Worm (Caenorhabditis elegans) whole organism, early embryonic: ENCODE measurements around the gene F46G10.1.

Source experiments
- B0310.2 ChIP-seq: sonication (generic microtip); optimal IDR thresholded peaks from 2 replicates; lab custom pipeline; 2016; ENCODE audit warnings: mild to moderate bottlenecking, missing genetic modification characterization, missing compliant biosample characterization
- F13C5.2 ChIP-seq: sonication (generic microtip); optimal IDR thresholded peaks from 2 replicates; lab custom pipeline; 2017; ENCODE audit warnings: mild to moderate bottlenecking, missing genetic modification characterization, inconsistent platforms, missing compliant biosample characterization
- aly-1 ChIP-seq: sonication (generic microtip); optimal IDR thresholded peaks from 2 replicates; lab custom pipeline; 2016; ENCODE audit warnings: missing genetic modification characterization, missing compliant biosample characterization
- ama-1 ChIP-seq: fragments of 150-350 bp; optimal IDR thresholded peaks from 2 replicates; lab custom pipeline; 2014
- ceh-13 ChIP-seq: fragments of 200-800 bp; sonication (Bioruptor generic); optimal IDR thresholded peaks from 2 replicates; lab custom pipeline; 2018; ENCODE audit warnings: mild to moderate bottlenecking, missing genetic modification characterization, missing compliant biosample characterization
- ceh-36 ChIP-seq: sonication (generic microtip); optimal IDR thresholded peaks from 2 replicates; lab custom pipeline; 2016; ENCODE audit warnings: missing genetic modification characterization, inconsistent platforms, missing compliant biosample characterization
- ets-7 ChIP-seq: sonication (generic microtip); optimal IDR thresholded peaks from 2 replicates; lab custom pipeline; 2016; ENCODE audit warnings: missing genotype, missing genetic modification characterization, missing compliant biosample characterization
- flt-1 ChIP-seq: fragments of 200-800 bp; sonication (Bioruptor generic); IDR thresholded peaks from 2 replicates; pipeline ENCODE4 v1.3.6; 2022; ENCODE audit warnings: missing genetic modification characterization, missing compliant biosample characterization
- hmbx-1 ChIP-seq: sonication (generic microtip); optimal IDR thresholded peaks from 2 replicates; lab custom pipeline; 2016; ENCODE audit warnings: mild to moderate bottlenecking, missing genetic modification characterization, missing compliant biosample characterization
- hmg-4 ChIP-seq: fragments of 200-800 bp; sonication (Bioruptor generic); optimal IDR thresholded peaks from 2 replicates; lab custom pipeline; 2018; ENCODE audit warnings: mild to moderate bottlenecking, missing genetic modification characterization, missing compliant biosample characterization
- hnd-1 ChIP-seq: sonication (generic microtip); optimal IDR thresholded peaks from 2 replicates; lab custom pipeline; 2016; ENCODE audit warnings: missing genetic modification characterization, missing compliant biosample characterization
- pes-1 ChIP-seq: fragments of 200-800 bp; sonication (Bioruptor generic); IDR thresholded peaks from 2 replicates; pipeline ENCODE4 v1.3.6; 2022; ENCODE audit warnings: missing genetic modification reagents, missing genetic modification characterization, missing compliant biosample characterization
- scrt-1 ChIP-seq: fragments of 200-800 bp; sonication (Bioruptor generic); IDR thresholded peaks from 2 replicates; pipeline ENCODE4 v1.3.6; 2022; ENCODE audit warnings: missing genetic modification characterization, missing compliant biosample characterization
- sea-1 ChIP-seq: fragments of 200-800 bp; sonication (Bioruptor generic); conservative IDR thresholded peaks from 2 replicates; pipeline ENCODE4 v1.3.6; 2022; ENCODE audit warnings: missing genetic modification characterization, missing compliant biosample characterization
- tbx-11 ChIP-seq: fragments of 200-800 bp; sonication (Bioruptor generic); IDR thresholded peaks from 2 replicates; pipeline ENCODE4 v1.3.6; 2022; ENCODE audit warnings: missing genetic modification characterization, missing compliant biosample characterization
- tbx-37 ChIP-seq: fragments of 200-800 bp; sonication (Bioruptor generic); conservative IDR thresholded peaks from 2 replicates; pipeline ENCODE4 v1.3.6; 2022; ENCODE audit warnings: missing genetic modification reagents, missing genetic modification characterization, missing compliant biosample characterization
- tra-4 ChIP-seq: sonication (generic microtip); optimal IDR thresholded peaks from 2 replicates; lab custom pipeline; 2017; ENCODE audit warnings: missing genetic modification characterization, missing compliant biosample characterization

F46G10.1 gene

DNA sequence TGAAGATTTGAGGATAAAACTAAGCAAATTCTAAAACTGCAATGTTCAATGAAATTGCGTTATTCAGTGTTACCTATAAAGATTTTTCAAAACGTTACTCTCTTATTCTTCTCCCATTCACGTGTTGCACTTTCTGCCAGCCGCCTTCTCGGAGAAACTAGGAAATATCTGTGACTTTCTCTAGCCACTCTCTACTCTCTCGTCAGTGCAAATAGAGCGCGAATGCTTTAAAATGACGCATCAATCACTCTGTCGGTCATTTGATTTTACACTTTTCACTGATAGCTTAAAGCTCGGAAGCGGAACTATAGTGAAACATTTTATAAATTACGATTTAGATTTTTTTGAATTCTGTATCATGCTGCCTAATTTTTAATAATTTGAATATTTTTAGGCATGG lies 17.3 kb upstream of the F46G10.1 start:
- peak; percentile 23 for TF ChIP-seq F13C5.2
- TF ChIP-seq scrt-1 (GFP tag; lab: Robert Waterston, UW): no peak
- no peak for TF ChIP-seq pes-1 (GFP tag; lab: Robert Waterston, UW)
- TF ChIP-seq ets-7 (tag; lab: Kevin White, UChicago): no peak
- no peak for TF ChIP-seq hmg-4 (GFP tag; lab: Kevin White, UChicago)

DNA sequence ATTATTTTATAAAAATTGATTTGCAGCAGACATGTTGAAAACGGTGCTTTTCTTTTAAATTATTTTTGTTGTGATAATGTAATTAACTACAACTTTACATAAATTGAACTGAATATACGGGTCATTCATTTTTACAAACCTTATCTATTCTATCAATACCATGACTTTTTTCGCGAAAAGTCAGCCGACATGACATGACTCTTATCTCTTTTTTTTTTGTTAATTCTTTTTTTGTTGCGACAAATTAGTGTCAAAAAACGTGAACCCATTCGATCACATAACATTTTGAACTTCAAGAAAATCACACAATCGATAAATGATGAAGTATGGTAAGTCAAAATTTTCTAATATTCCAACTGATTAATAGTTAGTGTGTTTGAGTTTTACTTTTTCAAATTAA lies 16.5 kb upstream of the F46G10.1 start, which contains the start of gene sir-2.2:
TSS of gene sir-2.2 (plus strand) at position 34 of the 400 bp plus-strand sequence.
- TF ChIP-seq hmg-4 (GFP tag; lab: Kevin White, UChicago) (no peak), scrt-1 (GFP tag; lab: Robert Waterston, UW) (no peak), tbx-11 (GFP tag; lab: Robert Waterston, UW) (no peak), tra-4 (tag; lab: Kevin White, UChicago) (no peak), pes-1 (GFP tag; lab: Robert Waterston, UW) (no peak), hmbx-1 (no peak), B0310.2 (tag; lab: Kevin White, UChicago) (no peak), sea-1 (no peak), ceh-36 (tag; lab: Kevin White, UChicago) (no peak), aly-1 (tag; lab: Kevin White, UChicago) (no peak), hnd-1 (tag; lab: Kevin White, UChicago) (no peak), ama-1 (no peak), ceh-13 (GFP tag; lab: Kevin White, UChicago) (no peak), flt-1 (GFP tag; lab: Robert Waterston, UW) (no peak)

DNA sequence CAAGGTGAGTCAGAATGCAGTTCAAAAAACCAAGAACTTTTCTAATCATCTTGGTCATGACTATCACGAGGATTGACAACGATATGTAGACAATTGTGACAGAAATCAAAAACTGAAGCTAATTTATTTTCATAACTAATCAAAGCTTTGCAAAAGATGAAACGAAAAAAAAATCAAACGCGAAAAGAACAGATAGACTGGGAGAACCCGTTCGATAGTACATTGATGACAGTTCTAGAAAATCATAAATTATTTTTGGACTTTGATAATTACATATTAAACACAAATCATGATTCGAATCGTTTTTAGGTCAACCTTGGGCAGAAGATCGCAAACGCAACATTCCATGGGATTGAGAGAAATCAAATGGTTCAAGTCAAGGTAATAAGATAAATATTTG lies 13.5 kb upstream of the F46G10.1 start:
- TF ChIP-seq F13C5.2 (no peak), sea-1 (no peak), aly-1 (tag; lab: Kevin White, UChicago) (no peak), scrt-1 (GFP tag; lab: Robert Waterston, UW) (no peak), B0310.2 (tag; lab: Kevin White, UChicago) (no peak), hmg-4 (GFP tag; lab: Kevin White, UChicago) (no peak), hnd-1 (tag; lab: Kevin White, UChicago) (no peak), ceh-36 (tag; lab: Kevin White, UChicago) (no peak), tra-4 (tag; lab: Kevin White, UChicago) (no peak), ceh-13 (GFP tag; lab: Kevin White, UChicago) (no peak), ama-1 (no peak), hmbx-1 (no peak), tbx-37 (no peak), ets-7 (tag; lab: Kevin White, UChicago) (no peak), flt-1 (GFP tag; lab: Robert Waterston, UW) (no peak)

DNA sequence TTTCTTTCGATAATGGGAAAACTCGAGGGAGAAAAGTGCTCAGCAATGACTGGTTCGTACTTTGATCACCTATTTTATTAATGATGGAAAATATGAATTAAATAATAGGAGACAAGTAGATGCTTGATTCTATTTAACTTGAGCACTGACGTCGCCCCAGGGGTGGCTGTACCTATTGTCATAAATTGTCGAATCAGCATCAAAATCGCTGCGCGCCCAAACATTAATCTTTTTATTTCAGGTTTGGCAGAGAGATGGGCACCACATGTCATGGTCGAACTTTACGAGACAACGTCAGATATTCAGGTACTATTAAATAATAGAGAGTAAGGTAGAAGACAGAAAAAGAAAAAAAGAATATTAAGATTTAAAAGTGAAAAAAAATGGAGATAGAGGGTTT lies 12.8 kb upstream of the F46G10.1 start:
- TF ChIP-seq ets-7 (tag; lab: Kevin White, UChicago) (no peak), scrt-1 (GFP tag; lab: Robert Waterston, UW) (no peak), sea-1 (no peak), tbx-37 (no peak), F13C5.2 (no peak), flt-1 (GFP tag; lab: Robert Waterston, UW) (no peak), ceh-13 (GFP tag; lab: Kevin White, UChicago) (no peak), ceh-36 (tag; lab: Kevin White, UChicago) (no peak), hmg-4 (GFP tag; lab: Kevin White, UChicago) (no peak), B0310.2 (tag; lab: Kevin White, UChicago) (no peak), aly-1 (tag; lab: Kevin White, UChicago) (no peak), hmbx-1 (no peak), tbx-11 (GFP tag; lab: Robert Waterston, UW) (no peak), hnd-1 (tag; lab: Kevin White, UChicago) (no peak)

DNA sequence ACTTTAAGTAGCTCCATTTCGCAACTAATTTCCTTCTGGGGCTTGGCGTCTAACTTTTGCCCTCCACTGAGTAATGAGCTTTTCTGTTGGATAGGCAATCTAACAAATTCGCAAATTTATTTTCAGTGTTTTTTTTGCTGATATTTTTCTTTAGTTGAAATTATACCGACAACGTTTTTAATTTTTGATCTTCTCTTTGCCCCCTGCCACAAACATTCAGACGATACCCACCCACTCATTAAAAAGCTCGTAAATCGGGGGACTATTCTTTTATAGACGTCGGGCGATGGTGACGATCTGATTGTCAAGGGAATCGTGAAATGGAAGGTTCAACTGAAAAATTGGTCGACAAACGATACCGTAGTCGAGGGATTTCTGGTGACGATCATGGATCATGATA lies 12.1 kb upstream of the F46G10.1 start:
- TF ChIP-seq aly-1 (tag; lab: Kevin White, UChicago) (no peak), sea-1 (no peak), hnd-1 (tag; lab: Kevin White, UChicago) (no peak), B0310.2 (tag; lab: Kevin White, UChicago) (no peak), pes-1 (GFP tag; lab: Robert Waterston, UW) (no peak), scrt-1 (GFP tag; lab: Robert Waterston, UW) (no peak), hmbx-1 (no peak), hmg-4 (GFP tag; lab: Kevin White, UChicago) (no peak), flt-1 (GFP tag; lab: Robert Waterston, UW) (no peak), ceh-13 (GFP tag; lab: Kevin White, UChicago) (no peak), F13C5.2 (no peak), ets-7 (tag; lab: Kevin White, UChicago) (no peak), tra-4 (tag; lab: Kevin White, UChicago) (no peak), ceh-36 (tag; lab: Kevin White, UChicago) (no peak), tbx-37 (no peak), ama-1 (no peak), tbx-11 (GFP tag; lab: Robert Waterston, UW) (no peak)

DNA sequence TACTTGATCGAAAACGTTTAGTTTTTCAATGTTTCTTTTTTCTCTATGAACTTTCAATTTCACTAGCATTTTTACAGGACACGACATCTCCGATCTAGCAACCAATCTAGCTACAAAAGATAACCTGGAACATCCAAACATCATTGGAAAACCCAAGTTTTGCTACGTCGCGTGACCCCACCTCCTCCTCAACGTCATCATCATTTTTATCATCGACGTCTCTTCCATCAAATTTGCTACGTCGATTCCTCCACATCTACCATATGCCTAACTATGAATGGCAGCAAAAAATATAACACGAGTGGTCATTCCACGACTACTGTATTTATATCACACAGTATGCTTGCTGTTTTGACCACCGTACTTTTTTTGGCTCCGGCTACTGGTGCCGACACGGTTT lies 11.3 kb upstream of the F46G10.1 start, which contains the start of gene F46G10.2:
TSS of gene F46G10.2 (plus strand) at position 78 of the 400 bp plus-strand sequence.
- TF ChIP-seq hmbx-1: no peak
- no peak for TF ChIP-seq tbx-11 (GFP tag; lab: Robert Waterston, UW)
- TF ChIP-seq scrt-1 (GFP tag; lab: Robert Waterston, UW): no peak
- TF ChIP-seq F13C5.2: no peak
- TF ChIP-seq tra-4 (tag; lab: Kevin White, UChicago): no peak
- no peak for TF ChIP-seq ceh-36 (tag; lab: Kevin White, UChicago)
- no peak for TF ChIP-seq B0310.2 (tag; lab: Kevin White, UChicago)
- no peak for TF ChIP-seq aly-1 (tag; lab: Kevin White, UChicago)
- TF ChIP-seq hmg-4 (GFP tag; lab: Kevin White, UChicago): no peak

DNA sequence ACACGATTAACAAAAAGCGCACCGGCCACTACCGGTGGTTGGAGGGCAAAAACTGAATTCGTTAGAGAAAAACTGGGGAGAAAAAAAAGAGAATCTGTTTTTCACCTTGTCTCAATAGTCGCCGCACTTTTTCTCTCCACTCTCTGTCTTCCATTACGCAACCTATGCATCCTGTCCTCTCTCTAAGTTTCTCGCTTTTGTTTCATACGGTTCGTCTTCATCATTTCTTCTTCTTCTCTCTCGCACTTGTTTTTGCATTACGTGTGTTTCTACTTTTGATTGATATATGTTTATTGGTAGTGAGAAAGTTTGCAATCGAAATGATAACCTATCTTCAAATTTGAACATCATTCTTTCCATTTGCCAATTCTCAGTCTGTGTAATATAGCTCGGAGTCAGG lies 9.0 kb upstream of the F46G10.1 start:
- TF ChIP-seq tbx-11 (GFP tag; lab: Robert Waterston, UW): no peak
- TF ChIP-seq tbx-37: no peak
- no peak for TF ChIP-seq F13C5.2
- TF ChIP-seq flt-1 (GFP tag; lab: Robert Waterston, UW): no peak
- no peak for TF ChIP-seq pes-1 (GFP tag; lab: Robert Waterston, UW)
- TF ChIP-seq scrt-1 (GFP tag; lab: Robert Waterston, UW): no peak
- TF ChIP-seq ceh-36 (tag; lab: Kevin White, UChicago): no peak
- TF ChIP-seq hmg-4 (GFP tag; lab: Kevin White, UChicago): no peak
- no peak for TF ChIP-seq ceh-13 (GFP tag; lab: Kevin White, UChicago)
